Worm (Caenorhabditis elegans): Measurements from ENCODE around the gene srr-4.

DNA sequence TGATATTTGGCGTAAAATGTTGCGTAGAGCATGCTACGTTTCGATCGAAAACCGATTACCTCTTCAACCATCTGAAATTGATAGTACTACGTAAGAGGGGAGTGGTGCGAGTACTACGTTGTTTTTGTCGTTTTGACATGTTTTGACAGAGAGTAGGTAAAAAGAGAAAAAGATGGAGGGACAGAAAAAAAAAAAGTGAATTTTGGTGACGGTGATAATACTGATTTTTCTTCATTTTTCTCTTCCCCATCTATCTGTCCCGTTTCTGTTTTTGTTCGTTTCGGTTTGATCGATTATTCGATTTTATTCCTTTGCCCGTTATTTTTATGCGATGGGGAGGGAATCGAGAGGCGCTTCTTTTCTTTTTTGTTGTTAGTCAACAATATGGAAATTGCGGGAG lies 21.9 kb downstream of the srr-4 start, which contains the start of gene K11D12.8:
- TF ChIP-seq nhr-28 (tag; optimal IDR thresholded peaks at IDR 0.05), result no peak
- TF ChIP-seq aly-2 (tag; optimal IDR thresholded peaks at IDR 0.05), result no peak
- no peak for TF ChIP-seq ama-1 (optimal IDR thresholded peaks at IDR 0.05)
- TF ChIP-seq ceh-82 (tag; optimal IDR thresholded peaks at IDR 0.05), result no peak
- TF ChIP-seq fos-1 (tag; optimal IDR thresholded peaks at IDR 0.05), result no peak
- TF ChIP-seq pqm-1 (tag; optimal IDR thresholded peaks at IDR 0.05), result no peak
- TF ChIP-seq ztf-11 (tag; optimal IDR thresholded peaks at IDR 0.05), result no peak
- TF ChIP-seq fkh-10 (GFP tag; optimal IDR thresholded peaks at IDR 0.05), result no peak
- TF ChIP-seq sea-2 (GFP tag; optimal IDR thresholded peaks at IDR 0.05), result no peak
